Worm (Caenorhabditis elegans): ENCODE data around the gene F56A11.5.

DNA sequence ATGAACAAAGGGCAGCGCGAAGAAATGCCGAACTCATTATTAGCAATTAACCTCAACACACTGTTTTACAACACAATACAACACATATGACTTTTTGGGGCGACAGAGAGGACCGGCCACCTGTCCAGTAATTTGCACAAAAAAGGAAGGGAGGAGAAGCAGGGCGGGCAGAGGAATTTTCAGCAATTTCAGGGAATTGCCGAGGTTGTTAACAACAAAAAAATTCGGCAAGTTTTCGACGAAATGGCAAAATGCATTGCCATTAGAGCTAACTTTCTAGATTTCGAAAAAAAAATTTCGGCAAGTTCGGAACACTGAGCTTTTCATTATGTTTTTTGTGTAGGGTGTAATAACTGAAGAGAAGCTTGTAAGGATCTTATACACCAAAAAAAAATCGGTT is 6.6 kb downstream of the F56A11.5 start:
- TF ChIP-seq zip-8 (tag; optimal IDR thresholded peaks at IDR 0.05) (no peak), M03D4.4 (tag; optimal IDR thresholded peaks at IDR 0.05) (no peak), unc-39 (tag; optimal IDR thresholded peaks at IDR 0.05) (no peak), nhr-237 (tag; optimal IDR thresholded peaks at IDR 0.05) (no peak), lsy-2 (tag; optimal IDR thresholded peaks at IDR 0.05) (no peak), elt-3 (tag; optimal IDR thresholded peaks at IDR 0.05) (no peak), pha-4 (tag; optimal IDR thresholded peaks at IDR 0.05) (no peak), nhr-12 (tag; optimal IDR thresholded peaks at IDR 0.05) (no peak), ztf-11 (tag; optimal IDR thresholded peaks at IDR 0.05) (no peak)
